Fruit fly (Drosophila melanogaster) whole organism, pupa: ENCODE measurements around the gene Acp36DE.

Experiments used
- CG10348 ChIP-seq: fragments of 200-800 bp; sonication (Bioruptor generic); IDR thresholded peaks from 2 replicates; pipeline ENCODE4 v1.3.6; 2022; ENCODE audit warnings: missing biosample characterization, missing genetic modification characterization
- CG12605 ChIP-seq: fragments of 200-800 bp; sonication (Bioruptor generic); IDR thresholded peaks from 2 replicates; pipeline ENCODE4 v1.3.6; 2022; ENCODE audit warnings: missing biosample characterization, missing genetic modification characterization
- CG13204 ChIP-seq: fragments of 200-800 bp; sonication (Bioruptor generic); optimal IDR thresholded peaks from 2 replicates; lab custom pipeline; 2018; ENCODE audit warnings: missing biosample characterization, mild to moderate bottlenecking, missing genetic modification characterization, moderate library complexity
- CG14655 ChIP-seq: fragments of 200-800 bp; sonication (Bioruptor generic); optimal IDR thresholded peaks from 3 replicates; lab custom pipeline; 2017; ENCODE audit warnings: mild to moderate bottlenecking, missing biosample characterization, missing genetic modification reagents, missing genetic modification characterization
- CG15710 ChIP-seq: fragments of 200-800 bp; sonication (Bioruptor generic); optimal IDR thresholded peaks from 2 replicates; lab custom pipeline; 2018; ENCODE audit warnings: missing biosample characterization, mild to moderate bottlenecking, missing genetic modification characterization, moderate library complexity
- CG17806 ChIP-seq: fragments of 200-800 bp; sonication (Bioruptor generic); optimal IDR thresholded peaks from 2 replicates; lab custom pipeline; 2018; ENCODE audit warnings: missing biosample characterization, mild to moderate bottlenecking, missing genetic modification characterization, moderate library complexity
- CG32121 ChIP-seq: fragments of 200-800 bp; sonication (Bioruptor generic); IDR thresholded peaks from 2 replicates; pipeline ENCODE4 v1.3.6; 2022; ENCODE audit warnings: missing biosample characterization, missing genetic modification characterization
- CG34367 ChIP-seq: fragments of 200-800 bp; sonication (Bioruptor generic); optimal IDR thresholded peaks from 2 replicates; lab custom pipeline; 2018; ENCODE audit warnings: missing biosample characterization, mild to moderate bottlenecking, missing genetic modification characterization
- CG4496 ChIP-seq: fragments of 200-800 bp; sonication (Bioruptor generic); IDR thresholded peaks from 3 replicates; pipeline ENCODE4 v1.3.6; 2022; ENCODE audit warnings: missing biosample characterization, missing genetic modification characterization
- CG8159 ChIP-seq: fragments of 200-800 bp; sonication (Bioruptor generic); optimal IDR thresholded peaks from 3 replicates; lab custom pipeline; 2018; ENCODE audit warnings: missing biosample characterization, mild to moderate bottlenecking, missing genetic modification characterization, moderate library complexity
- CG8301 ChIP-seq: fragments of 200-800 bp; sonication (Bioruptor generic); optimal IDR thresholded peaks from 2 replicates; lab custom pipeline; 2018; ENCODE audit warnings: missing biosample characterization, mild to moderate bottlenecking, missing genetic modification characterization
- CG9948 ChIP-seq: fragments of 200-800 bp; sonication (Bioruptor generic); optimal IDR thresholded peaks from 2 replicates; lab custom pipeline; 2018; ENCODE audit warnings: missing biosample characterization, mild to moderate bottlenecking, missing genetic modification characterization, moderate library complexity
- D1 ChIP-seq: fragments of 200-800 bp; sonication (Bioruptor generic); optimal IDR thresholded peaks from 2 replicates; lab custom pipeline; 2018; ENCODE audit warnings: missing biosample characterization, mild to moderate bottlenecking, missing genetic modification characterization, moderate library complexity
- EcR ChIP-seq: fragments of 200-800 bp; sonication (Bioruptor generic); optimal IDR thresholded peaks from 3 replicates; lab custom pipeline; 2019; ENCODE audit warnings: missing biosample characterization, missing genetic modification characterization, mild to moderate bottlenecking, moderate library complexity, missing genetic modification reagents
- Ets98B ChIP-seq: fragments of 200-800 bp; sonication (Bioruptor generic); IDR thresholded peaks from 2 replicates; pipeline ENCODE4 v1.3.6; 2022; ENCODE audit warnings: missing biosample characterization, missing genetic modification characterization
- Pif1A ChIP-seq: fragments of 200-800 bp; sonication (Bioruptor generic); optimal IDR thresholded peaks from 3 replicates; lab custom pipeline; 2016; ENCODE audit warnings: missing biosample characterization, missing genetic modification characterization
- Pif1B ChIP-seq: fragments of 200-800 bp; sonication (Bioruptor generic); optimal IDR thresholded peaks from 3 replicates; lab custom pipeline; 2016; ENCODE audit warnings: missing biosample characterization, missing genetic modification characterization
- Snoo ChIP-seq: fragments of 200-800 bp; sonication (Bioruptor generic); optimal IDR thresholded peaks from 3 replicates; lab custom pipeline; 2017; ENCODE audit warnings: missing biosample characterization, mild to moderate bottlenecking, missing genetic modification characterization, inconsistent platforms
- fd96Ca ChIP-seq: fragments of 200-800 bp; sonication (Bioruptor generic); IDR thresholded peaks from 3 replicates; pipeline ENCODE4 v1.3.6; 2022; ENCODE audit warnings: missing biosample characterization, missing genetic modification characterization
- gl ChIP-seq: fragments of 200-800 bp; sonication (Bioruptor generic); optimal IDR thresholded peaks from 2 replicates; lab custom pipeline; 2018; ENCODE audit warnings: missing biosample characterization, mild to moderate bottlenecking, missing genetic modification characterization
- rn ChIP-seq: fragments of 200-800 bp; sonication (Bioruptor generic); IDR thresholded peaks from 2 replicates; pipeline ENCODE4 v1.3.6; 2022; ENCODE audit warnings: missing biosample characterization, missing genetic modification characterization

Acp36DE gene

DNA sequence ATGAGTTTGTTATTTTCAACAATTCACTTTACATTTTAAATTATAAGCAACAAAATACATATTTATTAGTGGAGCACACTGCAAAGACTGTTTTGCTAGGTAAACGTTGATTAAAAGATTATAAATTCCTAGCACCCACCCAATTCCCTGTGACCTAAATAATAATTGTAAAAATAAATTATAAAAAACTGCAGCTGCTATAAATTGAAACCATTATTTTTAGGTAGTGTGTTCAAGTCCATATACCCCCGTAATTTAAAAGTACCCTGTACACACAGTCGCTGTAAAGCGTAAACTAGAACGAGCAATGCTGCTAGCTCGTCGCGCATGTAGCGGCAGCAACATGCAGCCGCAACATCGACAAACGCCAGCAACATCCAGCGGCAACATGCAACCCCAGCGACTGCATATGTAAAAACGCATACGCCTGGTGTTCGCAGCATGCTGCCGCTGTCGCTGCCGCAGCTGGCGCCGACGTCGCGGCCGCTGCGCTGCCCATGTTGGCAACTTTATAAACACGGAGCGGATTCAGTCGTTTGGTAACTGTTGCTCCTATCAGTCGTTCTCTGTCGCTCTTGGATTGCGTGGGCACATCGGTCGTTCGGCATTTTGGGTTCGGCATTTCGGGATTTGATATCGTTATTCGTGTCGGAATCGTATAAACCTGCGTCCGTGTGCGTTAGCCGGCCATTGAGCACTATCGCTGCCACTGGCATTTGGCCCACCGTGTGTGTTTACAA lies 39.1 kb downstream of the Acp36DE start, which contains the start of gene Fas3:
TSS of gene Fas3 (plus strand) at position 526 of the 740 bp plus-strand sequence.
- TF ChIP-seq rn (GFP tag; lab: Robert Waterston, UW) = no peak
- TF ChIP-seq CG32121 (GFP tag; lab: Robert Waterston, UW) = 0 out of 2 replicates have a peak, but pooled peaks have one; percentile 7
- TF ChIP-seq Pif1A (GFP tag; lab: Kevin White, UChicago) = no peak
- TF ChIP-seq CG8301 (tag; lab: Kevin White, UChicago) = peak; percentile 10
- TF ChIP-seq fd96Ca (GFP tag; lab: Robert Waterston, UW) = no peak
- TF ChIP-seq CG14655 (GFP tag; lab: Kevin White, UChicago) = peak; percentile 37
- TF ChIP-seq CG9948 (tag; lab: Kevin White, UChicago) = no peak
- TF ChIP-seq Snoo (tag; lab: Kevin White, UChicago) = peak; percentile 35
- TF ChIP-seq CG13204 (GFP tag; lab: Kevin White, UChicago) = peak; percentile 16
- TF ChIP-seq EcR (GFP tag; lab: Kevin White, UChicago) = peak; percentile 16
- TF ChIP-seq D1 = peak; percentile 15
- no peak for TF ChIP-seq CG15710 (tag; lab: Kevin White, UChicago)
- TF ChIP-seq CG8159 (tag; lab: Kevin White, UChicago) = peak; percentile 18
- peak; percentile 58 for TF ChIP-seq CG4496 (GFP tag; lab: Robert Waterston, UW)
- no peak for TF ChIP-seq gl (tag; lab: Kevin White, UChicago)
- no peak for TF ChIP-seq CG17806 (tag; lab: Kevin White, UChicago)
- no peak for TF ChIP-seq CG12605 (GFP tag; lab: Robert Waterston, UW)
- peak; percentile 12 for TF ChIP-seq Pif1B (GFP tag; lab: Kevin White, UChicago)
- peak; percentile 28; the same call in 1 of the 2 replicates for TF ChIP-seq Ets98B
- TF ChIP-seq CG34367 (tag; lab: Kevin White, UChicago) = no peak
- TF ChIP-seq CG10348 (GFP tag; lab: Robert Waterston, UW) = no peak
- TF ChIP-seq, all 21 proteins: peak for 11

DNA sequence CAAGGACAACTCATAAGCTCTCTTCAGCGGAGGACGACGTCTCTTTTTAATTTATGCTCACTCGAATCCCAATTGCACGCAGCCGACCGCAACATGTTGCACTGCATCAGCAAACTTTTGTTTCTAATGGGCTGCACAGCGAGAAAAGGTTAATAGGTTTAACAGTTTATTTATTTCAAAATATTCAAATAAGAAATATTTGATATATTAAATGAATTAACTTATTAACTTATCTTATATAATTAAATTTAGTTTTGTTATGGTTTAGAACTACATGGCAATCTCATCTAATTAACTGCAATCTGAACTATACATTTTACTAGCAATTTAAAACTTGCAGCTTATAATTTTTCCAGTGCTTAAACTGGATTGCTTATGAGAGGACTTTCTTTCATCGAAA lies 43.4 kb downstream of the Acp36DE start:
- peak; percentile 27 for TF ChIP-seq CG14655 (GFP tag; lab: Kevin White, UChicago)
- no peak for TF ChIP-seq Ets98B
- no peak for TF ChIP-seq Snoo (tag; lab: Kevin White, UChicago)
- TF ChIP-seq CG17806 (tag; lab: Kevin White, UChicago) = peak; percentile 13
- TF ChIP-seq D1 = no peak
- no peak for TF ChIP-seq Pif1A (GFP tag; lab: Kevin White, UChicago)
- TF ChIP-seq CG34367 (tag; lab: Kevin White, UChicago) = no peak
- TF ChIP-seq CG12605 (GFP tag; lab: Robert Waterston, UW) = no peak
- TF ChIP-seq CG32121 (GFP tag; lab: Robert Waterston, UW) = peak; percentile 24; the same call in 1 of the 2 replicates
- no peak for TF ChIP-seq gl (tag; lab: Kevin White, UChicago)
- TF ChIP-seq CG10348 (GFP tag; lab: Robert Waterston, UW) = no peak
- peak; percentile 21 for TF ChIP-seq CG8301 (tag; lab: Kevin White, UChicago)
- peak; percentile 13; the same call in 1 of the 3 replicates for TF ChIP-seq CG4496 (GFP tag; lab: Robert Waterston, UW)
- no peak for TF ChIP-seq fd96Ca (GFP tag; lab: Robert Waterston, UW)
- no peak for TF ChIP-seq rn (GFP tag; lab: Robert Waterston, UW)
- TF ChIP-seq CG9948 (tag; lab: Kevin White, UChicago) = no peak
- TF ChIP-seq CG8159 (tag; lab: Kevin White, UChicago) = peak; percentile 21
- TF ChIP-seq Pif1B (GFP tag; lab: Kevin White, UChicago) = no peak
- no peak for TF ChIP-seq CG13204 (GFP tag; lab: Kevin White, UChicago)
- no peak for TF ChIP-seq EcR (GFP tag; lab: Kevin White, UChicago)
- no peak for TF ChIP-seq CG15710 (tag; lab: Kevin White, UChicago)

DNA sequence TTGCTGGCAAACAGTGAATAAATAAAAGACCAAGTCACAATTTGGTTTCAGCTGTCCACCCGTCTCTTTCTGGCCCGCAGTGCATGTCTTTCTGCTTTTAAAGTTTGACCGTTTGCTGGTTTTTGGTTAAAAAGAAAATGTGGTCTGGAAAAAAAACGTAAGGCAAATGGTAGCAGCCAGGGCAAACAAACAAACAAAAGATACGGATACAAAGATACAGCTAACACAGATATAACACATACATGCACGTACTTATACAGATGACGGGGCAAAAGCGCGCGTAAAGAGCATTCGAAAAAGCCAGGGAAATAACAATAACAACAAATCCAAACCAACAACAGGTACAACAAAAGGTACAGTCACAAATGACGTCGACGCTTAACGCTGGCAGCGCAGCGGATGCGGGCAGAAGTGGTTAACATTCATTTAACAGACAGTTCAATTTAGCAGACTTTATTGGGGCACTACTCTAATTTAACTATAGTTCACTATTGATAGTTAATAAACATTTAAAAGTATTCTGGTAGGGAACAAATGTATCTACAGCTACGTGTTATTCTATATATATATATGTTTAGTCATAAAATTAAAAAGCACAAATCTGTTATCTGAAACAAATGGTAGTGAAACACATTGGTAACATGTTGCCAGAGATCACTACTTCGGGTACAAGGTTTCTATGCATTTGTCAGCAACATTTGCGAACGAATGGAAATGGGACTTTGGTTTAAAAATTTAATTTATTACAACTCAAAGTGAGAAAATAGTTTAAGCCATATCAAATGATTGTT lies 44.7 kb downstream of the Acp36DE start:
- no peak for TF ChIP-seq CG15710 (tag; lab: Kevin White, UChicago)
- no peak for TF ChIP-seq D1
- no peak for TF ChIP-seq Snoo (tag; lab: Kevin White, UChicago)
- TF ChIP-seq rn (GFP tag; lab: Robert Waterston, UW) = no peak
- TF ChIP-seq Ets98B = 0 out of 2 replicates have a peak, but pooled peaks have one; percentile 29
- TF ChIP-seq fd96Ca (GFP tag; lab: Robert Waterston, UW) = peak; percentile 56; the same call in 1 of the 3 replicates
- no peak for TF ChIP-seq CG34367 (tag; lab: Kevin White, UChicago)
- peak; percentile 27 for TF ChIP-seq EcR (GFP tag; lab: Kevin White, UChicago)
- no peak for TF ChIP-seq Pif1B (GFP tag; lab: Kevin White, UChicago)
- TF ChIP-seq CG8159 (tag; lab: Kevin White, UChicago) = no peak
- no peak for TF ChIP-seq CG9948 (tag; lab: Kevin White, UChicago)
- TF ChIP-seq CG12605 (GFP tag; lab: Robert Waterston, UW) = peak; percentile 40; the same call in 1 of the 2 replicates
- no peak for TF ChIP-seq gl (tag; lab: Kevin White, UChicago)
- TF ChIP-seq CG17806 (tag; lab: Kevin White, UChicago) = no peak
- no peak for TF ChIP-seq CG32121 (GFP tag; lab: Robert Waterston, UW)
- TF ChIP-seq CG14655 (GFP tag; lab: Kevin White, UChicago) = no peak
- TF ChIP-seq CG8301 (tag; lab: Kevin White, UChicago) = no peak
- TF ChIP-seq, all 21 proteins: peak for 4

DNA sequence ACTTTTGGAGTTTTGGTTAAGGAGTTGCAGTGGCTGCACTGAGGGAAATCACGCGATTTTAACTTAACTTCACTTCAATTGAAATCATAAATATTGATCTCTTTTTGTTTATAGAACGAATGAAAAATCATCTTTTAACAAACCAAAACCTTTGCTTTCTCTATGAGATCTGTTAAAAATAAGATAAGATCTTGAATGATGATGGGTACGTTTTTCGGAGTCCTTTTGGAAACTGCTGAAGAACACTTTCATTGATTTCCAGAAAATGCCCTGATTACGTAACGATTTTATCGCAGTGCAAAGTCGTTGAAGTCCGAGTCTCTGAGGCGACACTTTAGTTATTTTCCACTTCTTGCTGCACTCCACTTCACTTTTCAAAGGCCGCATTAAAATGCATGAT lies 46.5 kb downstream of the Acp36DE start:
- TF ChIP-seq CG32121 (GFP tag; lab: Robert Waterston, UW) (0 out of 2 replicates have a peak, but pooled peaks have one; percentile 60), CG13204 (GFP tag; lab: Kevin White, UChicago) (peak; percentile 51), fd96Ca (GFP tag; lab: Robert Waterston, UW) (peak; percentile 41; the same call in 2 of the 3 replicates), Snoo (tag; lab: Kevin White, UChicago) (peak; percentile 86), CG34367 (tag; lab: Kevin White, UChicago) (peak; percentile 90), CG9948 (tag; lab: Kevin White, UChicago) (peak; percentile 96), CG10348 (GFP tag; lab: Robert Waterston, UW) (no peak), D1 (peak; percentile 72), EcR (GFP tag; lab: Kevin White, UChicago) (no peak), CG14655 (GFP tag; lab: Kevin White, UChicago) (peak; percentile 92), Pif1A (GFP tag; lab: Kevin White, UChicago) (peak; percentile 83), CG8159 (tag; lab: Kevin White, UChicago) (peak; percentile 94), CG17806 (tag; lab: Kevin White, UChicago) (peak; percentile 94), gl (tag; lab: Kevin White, UChicago) (peak; percentile 73), CG12605 (GFP tag; lab: Robert Waterston, UW) (peak; percentile 27; the same call in 1 of the 2 replicates), CG8301 (tag; lab: Kevin White, UChicago) (peak; percentile 80), Pif1B (GFP tag; lab: Kevin White, UChicago) (peak; percentile 81), CG4496 (GFP tag; lab: Robert Waterston, UW) (peak; percentile 35; the same call in 1 of the 3 replicates), CG15710 (tag; lab: Kevin White, UChicago) (peak; percentile 91), Ets98B (no peak), rn (GFP tag; lab: Robert Waterston, UW) (peak; percentile 30; the same call in 1 of the 2 replicates)
- TF ChIP-seq, all 21 proteins: peak for 18
